Fruit fly (Drosophila melanogaster) whole organism: ENCODE measurements around the gene Irp-1B.

Experiments
- CG8478 ChIP-seq: fragments of >200 bp; optimal IDR thresholded peaks from 2 replicates; lab custom pipeline; 2018; ENCODE audit warnings: inconsistent platforms
- Dll ChIP-seq: fragments of >200 bp; optimal IDR thresholded peaks from 2 replicates; lab custom pipeline; 2017
- EcR ChIP-seq, 2 experiments: fragments of >200 bp; optimal IDR thresholded peaks; 2 replicates each; lab custom pipeline; 2017; ENCODE audit warnings: missing biosample characterization in 2 of 2, missing genetic modification characterization in 2 of 2, missing genetic modification reagents in 2 of 2
- pan ChIP-seq: fragments of >200 bp; optimal IDR thresholded peaks from 2 replicates; lab custom pipeline; 2017
- psq ChIP-seq: fragments of >200 bp; optimal IDR thresholded peaks from 2 replicates; lab custom pipeline; 2017
- usp ChIP-seq: fragments of >200 bp; optimal IDR thresholded peaks from 2 replicates; lab custom pipeline; 2017; ENCODE audit warnings: missing biosample characterization, missing genetic modification characterization, mixed read lengths

Gene Irp-1B

dm6 chr3R:10407658-10408057 lies 5.0 kb downstream of the Irp-1B start:
- TF ChIP-seq psq (lab: Kevin White, UChicago): no peak
- TF ChIP-seq CG8478: no peak
- TF ChIP-seq usp (GFP tag; lab: Kevin White, UChicago): no peak
- no peak for TF ChIP-seq pan (lab: Kevin White, UChicago)
- TF ChIP-seq Dll (lab: Kevin White, UChicago): no peak
- TF ChIP-seq EcR (GFP tag; optimal IDR thresholded peaks at IDR 0.05; lab: Kevin White, UChicago): no peak

DNA sequence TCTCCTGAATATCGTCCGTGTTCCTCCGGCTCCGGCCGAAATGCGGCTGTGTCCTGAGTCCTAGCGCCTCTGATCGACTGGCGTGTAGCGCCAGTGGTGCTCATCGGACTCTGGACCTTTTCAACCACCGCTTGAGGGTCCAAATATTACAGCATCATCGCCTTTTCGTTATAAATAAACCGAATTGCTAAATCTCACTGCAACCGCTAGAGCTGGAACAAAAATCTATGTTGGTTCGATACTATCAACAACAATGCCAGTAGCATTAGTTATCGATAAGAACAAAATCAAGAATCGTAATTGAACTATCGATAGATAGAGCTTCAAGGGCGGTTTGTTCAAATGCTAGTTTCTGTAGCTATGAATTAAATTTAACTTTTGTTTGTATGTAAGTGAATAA lies 5.6 kb downstream of the Irp-1B start, which contains the start of gene CG6325:
Gene CG6325, minus strand, starts transcription at position 220 of the 400 bp plus-strand sequence.
- TF ChIP-seq EcR (GFP tag; optimal IDR thresholded peaks at IDR 0.05; lab: Kevin White, UChicago) (no peak), psq (lab: Kevin White, UChicago) (no peak), CG8478 (no peak), usp (GFP tag; lab: Kevin White, UChicago) (no peak), Dll (lab: Kevin White, UChicago) (no peak), pan (lab: Kevin White, UChicago) (no peak)

DNA sequence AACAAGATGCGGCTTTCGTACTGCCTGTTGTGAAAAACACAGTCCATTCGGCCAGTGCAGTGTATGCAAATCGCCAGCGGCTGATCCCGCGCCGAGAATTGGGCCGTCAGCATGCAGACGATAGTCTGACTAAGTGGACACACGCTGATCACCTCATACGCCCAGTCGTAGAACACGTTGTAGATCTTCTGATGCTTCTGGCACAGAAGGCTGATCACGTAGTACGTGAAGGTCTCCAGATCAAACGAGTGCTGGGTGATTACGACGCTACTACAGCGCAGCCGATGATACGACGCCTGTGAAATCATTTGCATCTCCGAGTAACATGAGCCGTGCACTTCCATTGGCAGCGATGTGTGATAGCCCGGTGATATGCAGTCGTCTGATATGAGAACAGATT lies 8.7 kb downstream of the Irp-1B start:
- no peak for TF ChIP-seq psq (lab: Kevin White, UChicago)
- no peak for TF ChIP-seq CG8478
- no peak for TF ChIP-seq pan (lab: Kevin White, UChicago)
- no peak for TF ChIP-seq usp (GFP tag; lab: Kevin White, UChicago)
- TF ChIP-seq Dll (lab: Kevin White, UChicago): no peak
- TF ChIP-seq EcR (GFP tag; optimal IDR thresholded peaks at IDR 0.05; lab: Kevin White, UChicago): no peak

DNA sequence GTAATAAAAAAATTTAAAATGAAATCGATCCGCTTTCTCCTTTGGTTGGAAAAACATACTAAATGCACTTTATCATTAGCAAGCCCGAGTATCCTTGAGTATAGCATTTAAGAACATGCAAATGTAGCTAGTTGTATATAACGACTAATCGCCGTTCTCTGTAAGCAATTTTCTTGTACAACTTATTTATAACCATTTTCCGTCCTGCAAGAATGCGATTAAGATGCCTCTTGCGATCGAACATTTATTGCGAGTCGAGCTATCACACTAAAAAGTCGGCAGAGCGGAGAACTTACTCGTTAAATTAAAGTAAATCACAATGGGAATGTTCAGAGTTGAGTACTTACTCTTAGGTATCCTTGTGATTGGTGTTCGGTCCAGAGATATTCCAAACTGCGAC lies 11.9 kb downstream of the Irp-1B start, which contains the start of gene mthl11:
Gene mthl11, plus strand, starts transcription at position 301 of the 400 bp plus-strand sequence.
- TF ChIP-seq psq (lab: Kevin White, UChicago): no peak
- TF ChIP-seq usp (GFP tag; lab: Kevin White, UChicago): no peak
- TF ChIP-seq pan (lab: Kevin White, UChicago): no peak
- no peak for TF ChIP-seq Dll (lab: Kevin White, UChicago)
- TF ChIP-seq EcR (GFP tag; optimal IDR thresholded peaks at IDR 0.05; lab: Kevin White, UChicago): no peak
- TF ChIP-seq CG8478: no peak

- no peak for TF ChIP-seq psq (lab: Kevin White, UChicago)
- no peak for TF ChIP-seq Dll (lab: Kevin White, UChicago)
- TF ChIP-seq pan (lab: Kevin White, UChicago): no peak
- TF ChIP-seq EcR (GFP tag; optimal IDR thresholded peaks at IDR 0.05; lab: Kevin White, UChicago): no peak
- TF ChIP-seq CG8478: no peak
- TF ChIP-seq usp (GFP tag; lab: Kevin White, UChicago): no peak
Observed at dm6 chr3R:10395233-10395815, 17.3 kb downstream of the Irp-1B start.

DNA sequence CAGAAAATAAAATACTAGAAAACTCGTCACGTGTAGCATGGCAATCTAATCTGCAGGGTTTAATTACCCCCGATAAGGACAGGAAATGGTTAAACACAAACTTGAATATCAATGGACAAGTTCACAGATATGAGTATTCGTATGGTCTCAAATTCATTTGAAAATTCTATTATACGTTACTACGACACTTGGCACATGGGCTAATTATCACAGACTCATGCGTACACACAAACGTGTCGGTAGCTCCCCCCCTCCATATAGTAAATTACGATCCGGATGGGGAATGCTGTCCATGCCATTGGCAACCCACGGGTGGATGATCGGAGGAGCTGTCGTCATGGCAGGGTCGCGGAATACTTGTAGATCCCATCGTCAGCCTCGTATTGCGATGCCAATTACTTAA lies 18.3 kb downstream of the Irp-1B start:
- TF ChIP-seq Dll (lab: Kevin White, UChicago) (no peak), pan (lab: Kevin White, UChicago) (no peak), EcR (GFP tag; optimal IDR thresholded peaks at IDR 0.05; lab: Kevin White, UChicago) (no peak), psq (lab: Kevin White, UChicago) (no peak), CG8478 (no peak)

dm6 chr3R:10393654-10394367 lies 18.9 kb downstream of the Irp-1B start:
- TF ChIP-seq EcR (GFP tag; optimal IDR thresholded peaks at IDR 0.05; lab: Kevin White, UChicago): no peak
- no peak for TF ChIP-seq psq (lab: Kevin White, UChicago)
- TF ChIP-seq Dll (lab: Kevin White, UChicago): no peak
- no peak for TF ChIP-seq CG8478
- TF ChIP-seq pan (lab: Kevin White, UChicago): no peak
- no peak for TF ChIP-seq usp (GFP tag; lab: Kevin White, UChicago)

DNA sequence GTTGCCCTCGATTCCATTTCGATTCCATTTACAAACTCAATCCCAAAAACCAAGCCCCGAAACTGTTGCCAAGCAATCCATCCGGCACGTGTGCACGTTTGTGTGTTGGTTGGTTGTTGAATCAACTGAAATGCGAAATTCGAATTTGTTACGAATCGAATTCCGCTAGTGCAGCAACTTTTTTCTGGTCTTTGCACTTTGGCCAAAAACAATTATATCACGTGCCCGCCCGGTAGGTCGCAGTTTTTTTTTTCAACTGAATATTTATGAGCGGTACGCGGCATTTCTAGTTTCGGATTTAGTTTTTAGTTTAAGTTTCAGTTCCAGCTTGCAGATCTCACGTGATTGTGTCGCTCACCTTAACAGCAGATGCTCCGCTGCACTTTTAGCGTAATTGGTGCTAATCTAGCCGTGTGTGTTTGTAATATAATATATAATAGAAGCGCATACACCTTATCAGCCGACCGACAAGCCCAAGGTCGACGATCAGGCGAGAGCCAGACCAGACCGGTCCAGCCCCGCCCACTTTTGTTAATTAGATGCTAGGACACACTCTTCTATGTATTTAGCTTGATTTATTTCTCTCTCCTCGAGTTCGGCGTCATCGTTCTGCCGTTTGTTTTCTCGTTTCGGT lies 19.5 kb downstream of the Irp-1B start:
- TF ChIP-seq Dll (lab: Kevin White, UChicago) (no peak), psq (lab: Kevin White, UChicago) (no peak), pan (lab: Kevin White, UChicago) (no peak), CG8478 (no peak), usp (GFP tag; lab: Kevin White, UChicago) (no peak), EcR (GFP tag; optimal IDR thresholded peaks at IDR 0.05; lab: Kevin White, UChicago) (no peak)

- TF ChIP-seq Dll (lab: Kevin White, UChicago): no peak
- no peak for TF ChIP-seq usp (GFP tag; lab: Kevin White, UChicago)
- TF ChIP-seq psq (lab: Kevin White, UChicago): no peak
- no peak for TF ChIP-seq EcR (GFP tag; optimal IDR thresholded peaks at IDR 0.05; lab: Kevin White, UChicago)
- TF ChIP-seq CG8478: no peak
- no peak for TF ChIP-seq pan (lab: Kevin White, UChicago)
Observed at dm6 chr3R:10392539-10392919, 20.1 kb downstream of the Irp-1B start.

DNA sequence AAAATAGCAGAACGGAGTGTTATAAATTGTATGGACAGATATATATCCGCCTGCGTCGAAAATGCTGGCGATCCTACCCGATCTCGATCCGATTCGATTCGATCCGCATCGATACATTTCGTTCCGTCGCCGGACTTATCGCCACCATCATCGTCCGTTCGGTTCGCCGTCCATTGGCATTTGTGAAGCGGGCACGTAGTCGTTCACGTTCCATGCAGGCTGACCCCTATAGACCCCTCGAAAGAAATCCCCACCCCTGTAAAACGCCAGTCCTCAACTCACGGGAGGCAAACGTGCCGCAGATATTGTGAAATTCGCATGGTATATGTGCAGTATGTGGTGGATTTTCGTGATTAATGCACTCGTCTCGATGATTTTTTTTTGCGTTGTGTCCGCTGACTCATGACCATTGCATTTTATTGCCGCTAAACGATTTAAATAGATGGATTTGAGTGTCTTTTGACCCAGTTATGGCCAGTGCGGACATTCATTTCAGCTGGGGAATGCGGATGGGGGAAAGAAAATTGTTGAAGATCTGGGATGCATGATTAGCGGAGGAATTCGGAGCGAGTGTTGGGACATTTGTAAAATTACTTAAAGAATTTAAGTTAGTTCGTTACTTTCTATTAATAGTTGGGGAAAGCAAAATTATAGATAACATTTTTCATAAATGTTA lies 20.7 kb downstream of the Irp-1B start:
- TF ChIP-seq Dll (lab: Kevin White, UChicago) (no peak), EcR (GFP tag; optimal IDR thresholded peaks at IDR 0.05; lab: Kevin White, UChicago) (no peak), CG8478 (no peak), pan (lab: Kevin White, UChicago) (no peak), usp (GFP tag; lab: Kevin White, UChicago) (no peak), psq (lab: Kevin White, UChicago) (no peak)

dm6 chr3R:10390914-10391377 lies 21.7 kb downstream of the Irp-1B start:
- TF ChIP-seq usp (GFP tag; lab: Kevin White, UChicago) (no peak), Dll (lab: Kevin White, UChicago) (no peak), EcR (GFP tag; optimal IDR thresholded peaks at IDR 0.05; lab: Kevin White, UChicago) (no peak), pan (lab: Kevin White, UChicago) (no peak), psq (lab: Kevin White, UChicago) (no peak), CG8478 (no peak)
